Worm (Caenorhabditis elegans) whole organism, L1 larva: ENCODE measurements around the gene thn-1.

Source experiments
- C04F5.9 ChIP-seq: sonication (generic microtip); optimal IDR thresholded peaks from 2 replicates; lab custom pipeline; 2016; ENCODE audit warnings: missing genetic modification characterization, missing compliant biosample characterization
- C16A3.4 ChIP-seq: fragments of 150-350 bp; optimal IDR thresholded peaks from 2 replicates; lab custom pipeline; 2014; ENCODE audit warnings: missing biosample characterization, missing genetic modification characterization
- F16B12.6 ChIP-seq: fragments of 150-350 bp; optimal IDR thresholded peaks from 2 replicates; lab custom pipeline; 2014; ENCODE audit warnings: missing biosample characterization, missing genetic modification characterization
- aha-1 ChIP-seq: fragments of 150-350 bp; optimal IDR thresholded peaks from 2 replicates; lab custom pipeline; 2014; ENCODE audit warnings: missing biosample characterization, missing genetic modification characterization
- ama-1 ChIP-seq: fragments of 150-350 bp; optimal IDR thresholded peaks from 2 replicates; lab custom pipeline; 2014
- dsc-1 ChIP-seq: sonication (generic microtip); optimal IDR thresholded peaks from 2 replicates; lab custom pipeline; 2016; ENCODE audit warnings: mild to moderate bottlenecking, missing genetic modification characterization, missing compliant biosample characterization
- efl-1 ChIP-seq, 4 experiments: fragments of 150-350 bp; optimal IDR thresholded peaks in 3 of 4; peaks in 1 of 4; 1 replicate in 1 of 4; 2 replicates in 3 of 4; lab custom pipeline; 2014; ENCODE audit warnings: missing biosample characterization in 2 of 4, missing genetic modification characterization in 2 of 4, missing genetic modification reagents in 2 of 4
- egl-27 ChIP-seq, 2 experiments: fragments of 150-350 bp in 1 of 2; sonication (generic microtip); optimal IDR thresholded peaks; 3 replicates each; lab custom pipeline; 2017 to 2018; ENCODE audit warnings: missing biosample characterization in 2 of 2, missing genetic modification characterization in 2 of 2, missing genetic modification reagents in 2 of 2
- elt-2 ChIP-seq: sonication (generic microtip); optimal IDR thresholded peaks from 2 replicates; lab custom pipeline; 2016; ENCODE audit warnings: missing genetic modification characterization, mild to moderate bottlenecking, inconsistent platforms, missing compliant biosample characterization, missing genetic modification reagents
- elt-3 ChIP-seq, 6 experiments: fragments of 150-350 bp in 1 of 6; sonication (generic microtip); optimal IDR thresholded peaks; 2 replicates each; lab custom pipeline; 2017 to 2018; ENCODE audit warnings: missing biosample characterization in 6 of 6, missing genetic modification characterization in 6 of 6, inconsistent platforms in 1 of 6
- fkh-10 ChIP-seq: sonication (generic microtip); optimal IDR thresholded peaks from 2 replicates; lab custom pipeline; 2017; ENCODE audit warnings: missing biosample characterization, missing genetic modification reagents, missing genetic modification characterization
- fkh-4 ChIP-seq: sonication (generic microtip); optimal IDR thresholded peaks from 2 replicates; lab custom pipeline; 2016; ENCODE audit warnings: missing compliant biosample characterization, missing genetic modification characterization, borderline replicate concordance
- fkh-8 ChIP-seq: sonication (generic microtip); optimal IDR thresholded peaks from 2 replicates; lab custom pipeline; 2016; ENCODE audit warnings: mild to moderate bottlenecking, missing genetic modification characterization, missing compliant biosample characterization
- grh-1 ChIP-seq: fragments of 200-800 bp; sonication (Bioruptor generic); IDR thresholded peaks from 2 replicates; pipeline ENCODE4 v1.3.6; 2022; ENCODE audit warnings: missing genetic modification reagents, missing genetic modification characterization, missing compliant biosample characterization
- hlh-17 ChIP-seq: fragments of 200-800 bp; sonication (Bioruptor generic); optimal IDR thresholded peaks from 2 replicates; lab custom pipeline; 2018; ENCODE audit warnings: missing genetic modification characterization, mild to moderate bottlenecking, missing compliant biosample characterization, moderate library complexity, borderline replicate concordance
- irx-1 ChIP-seq: sonication (generic microtip); optimal IDR thresholded peaks from 2 replicates; lab custom pipeline; 2016; ENCODE audit warnings: missing genetic modification characterization, missing compliant biosample characterization
- isw-1 ChIP-seq: fragments of 200-800 bp; sonication (Bioruptor generic); IDR thresholded peaks from 2 replicates; pipeline ENCODE4 v1.3.6; 2022; ENCODE audit warnings: missing genetic modification characterization, missing compliant biosample characterization
- lin-14 ChIP-seq: fragments of 200-800 bp; sonication (Bioruptor generic); optimal IDR thresholded peaks from 2 replicates; lab custom pipeline; 2018; ENCODE audit warnings: mild to moderate bottlenecking, missing genetic modification characterization, moderate library complexity, missing compliant biosample characterization
- lin-15B ChIP-seq: fragments of 150-350 bp; sonication (generic microtip); optimal IDR thresholded peaks from 3 replicates; lab custom pipeline; 2014; ENCODE audit warnings: missing biosample characterization, missing genetic modification characterization
- lin-35 ChIP-seq, 2 experiments: fragments of 150-350 bp; optimal IDR thresholded peaks; 2 replicates each; lab custom pipeline; 2014; ENCODE audit warnings: missing biosample characterization in 2 of 2, missing genetic modification characterization in 2 of 2, missing genetic modification reagents in 2 of 2
- lin-39 ChIP-seq: fragments of 150-350 bp; optimal IDR thresholded peaks from 2 replicates; lab custom pipeline; 2014; ENCODE audit warnings: missing biosample characterization, missing genetic modification reagents, missing genetic modification characterization
- lsy-2 ChIP-seq, 2 experiments: fragments of 150-350 bp; optimal IDR thresholded peaks; 2 replicates each; lab custom pipeline; 2014; ENCODE audit warnings: missing biosample characterization in 2 of 2, missing genetic modification characterization in 2 of 2
- mep-1 ChIP-seq: fragments of 150-350 bp; optimal IDR thresholded peaks from 2 replicates; lab custom pipeline; 2014; ENCODE audit warnings: missing biosample characterization, missing genetic modification characterization
- nhr-12 ChIP-seq: sonication (generic microtip); optimal IDR thresholded peaks from 2 replicates; lab custom pipeline; 2017; ENCODE audit warnings: missing biosample characterization, missing genetic modification characterization
- nhr-28 ChIP-seq: fragments of 150-350 bp; optimal IDR thresholded peaks from 2 replicates; lab custom pipeline; 2014; ENCODE audit warnings: missing biosample characterization, missing genetic modification characterization
- nhr-84 ChIP-seq: sonication (generic microtip); optimal IDR thresholded peaks from 2 replicates; lab custom pipeline; 2017; ENCODE audit warnings: missing biosample characterization, missing genetic modification characterization
- pag-3 ChIP-seq: sonication (generic microtip); optimal IDR thresholded peaks from 2 replicates; lab custom pipeline; 2017; ENCODE audit warnings: missing genetic modification characterization, mild to moderate bottlenecking, missing compliant biosample characterization, antibody characterized with exemption, borderline replicate concordance; ENCODE audit not compliant: insufficient read depth
- snu-23 ChIP-seq: sonication (generic microtip); optimal IDR thresholded peaks from 2 replicates; lab custom pipeline; 2016; ENCODE audit warnings: missing genetic modification characterization, missing compliant biosample characterization
- sup-37 ChIP-seq: fragments of 200-800 bp; sonication (Bioruptor generic); optimal IDR thresholded peaks from 2 replicates; lab custom pipeline; 2018; ENCODE audit warnings: mild to moderate bottlenecking, missing genetic modification characterization, missing compliant biosample characterization
- swsn-7 ChIP-seq: sonication (generic microtip); optimal IDR thresholded peaks from 2 replicates; lab custom pipeline; 2016; ENCODE audit warnings: missing genetic modification characterization, missing compliant biosample characterization
- tbx-2 ChIP-seq: sonication (generic microtip); optimal IDR thresholded peaks from 2 replicates; lab custom pipeline; 2016; ENCODE audit warnings: missing genetic modification characterization, missing compliant biosample characterization
- unc-86 ChIP-seq: sonication (generic microtip); optimal IDR thresholded peaks from 2 replicates; lab custom pipeline; 2016; ENCODE audit warnings: missing genetic modification characterization, missing compliant biosample characterization
- unc-98 ChIP-seq: fragments of 200-800 bp; sonication (Bioruptor generic); IDR thresholded peaks from 2 replicates; pipeline ENCODE4 v1.3.6; 2022; ENCODE audit warnings: missing genetic modification characterization, missing compliant biosample characterization
- xbp-1 ChIP-seq: sonication (generic microtip); optimal IDR thresholded peaks from 2 replicates; lab custom pipeline; 2016; ENCODE audit warnings: missing genetic modification characterization, missing compliant biosample characterization

Gene thn-1

ce11 chrIV:12417536-12418195 is 37.8 kb downstream of the thn-1 start, which contains the start of gene F08G5.3 (continued):
- TF ChIP-seq xbp-1, result peak; percentile 24
- peak; percentile 25 to 69 for TF ChIP-seq lin-35 (GFP tag; optimal IDR thresholded peaks at IDR 0.05; lab: Kevin White, UChicago)
- no peak for TF ChIP-seq lin-39 (tag; lab: Kevin White, UChicago)
- TF ChIP-seq dsc-1 (tag; lab: Kevin White, UChicago), result peak; percentile 56
- TF ChIP-seq tbx-2 (tag; lab: Kevin White, UChicago), result peak; percentile 29
- no peak for TF ChIP-seq nhr-12 (tag; lab: Kevin White, UChicago)
- no peak for TF ChIP-seq isw-1
- peak; percentile 62 for TF ChIP-seq lin-14 (GFP tag; lab: Kevin White, UChicago)
- no peak for TF ChIP-seq fkh-4
- TF ChIP-seq lsy-2 (tag; optimal IDR thresholded peaks at IDR 0.05; lab: Kevin White, UChicago), result peak; percentile 30 to 62
- no peak for TF ChIP-seq pag-3 (tag; lab: Kevin White, UChicago)
- TF ChIP-seq snu-23 (GFP tag; lab: Kevin White, UChicago), result peak; percentile 62
- no peak for TF ChIP-seq F16B12.6 (tag; lab: Kevin White, UChicago)
- TF ChIP-seq nhr-84, result no peak
- TF ChIP-seq efl-1 (optimal IDR thresholded peaks at IDR 0.05; lab: Kevin White, UChicago), result peak in 1 of 2 experiments; percentile 43
- TF ChIP-seq efl-1 (GFP tag; optimal IDR thresholded peaks at IDR 0.05 in 1 of 2; lab: Kevin White, UChicago), result peak; percentile 17 to 92
- TF ChIP-seq unc-86 (tag; lab: Kevin White, UChicago), result no peak
- TF ChIP-seq hlh-17 (GFP tag; lab: Kevin White, UChicago), result no peak
- TF ChIP-seq elt-3 (tag; optimal IDR thresholded peaks at IDR 0.05; lab: Kevin White, UChicago), result peak in 1 of 6 experiments; percentile 43
- TF ChIP-seq C04F5.9 (tag; lab: Kevin White, UChicago), result no peak

DNA sequence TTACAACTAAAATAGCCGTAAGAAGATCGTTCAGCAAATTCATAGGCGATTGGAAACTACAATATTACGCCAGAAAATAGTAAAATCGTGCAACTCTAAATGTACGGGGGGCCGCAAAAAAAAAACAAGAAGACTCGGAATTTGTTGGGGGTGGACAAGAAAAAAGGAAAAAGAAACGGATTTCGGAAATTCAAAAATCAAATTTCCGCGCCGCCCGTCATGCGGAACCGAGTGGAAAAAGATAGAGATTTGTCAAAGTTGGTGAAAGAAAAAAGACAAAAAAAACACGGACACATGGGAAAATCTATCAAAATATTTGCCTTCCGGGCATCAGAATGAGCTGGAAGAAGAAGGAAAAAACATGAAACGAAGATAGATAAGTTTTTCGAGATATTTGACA is 39.4 kb downstream of the thn-1 start:
- TF ChIP-seq pag-3 (tag; lab: Kevin White, UChicago) (no peak), lin-15B (no peak), lin-14 (GFP tag; lab: Kevin White, UChicago) (peak; percentile 74), xbp-1 (no peak), sup-37 (GFP tag; lab: Kevin White, UChicago) (no peak), nhr-28 (tag; lab: Kevin White, UChicago) (no peak), unc-98 (GFP tag; lab: Robert Waterston, UW) (no peak), mep-1 (no peak), swsn-7 (tag; lab: Kevin White, UChicago) (no peak), grh-1 (GFP tag; lab: Robert Waterston, UW) (no peak), aha-1 (no peak), fkh-8 (tag; lab: Kevin White, UChicago) (no peak), fkh-10 (GFP tag; lab: Kevin White, UChicago) (peak; percentile 74), ama-1 (lab: Kevin White, UChicago) (no peak), hlh-17 (GFP tag; lab: Kevin White, UChicago) (no peak)
- TF ChIP-seq, all 84 proteins: peak for 2

- TF ChIP-seq C16A3.4 (tag; lab: Kevin White, UChicago), result no peak
- TF ChIP-seq irx-1 (tag; lab: Kevin White, UChicago), result no peak
- no peak for TF ChIP-seq snu-23 (GFP tag; lab: Kevin White, UChicago)
- TF ChIP-seq efl-1 (optimal IDR thresholded peaks at IDR 0.05; lab: Kevin White, UChicago), result no peak
- peak in 1 of 2 experiments; percentile 90 for TF ChIP-seq efl-1 (GFP tag; optimal IDR thresholded peaks at IDR 0.05 in 1 of 2; lab: Kevin White, UChicago)
- peak; percentile 85 for TF ChIP-seq elt-2 (tag; lab: Kevin White, UChicago)
- TF ChIP-seq egl-27 (tag; optimal IDR thresholded peaks at IDR 0.05; lab: Kevin White, UChicago), result no peak
- TF ChIP-seq lin-35 (GFP tag; optimal IDR thresholded peaks at IDR 0.05; lab: Kevin White, UChicago), result no peak
- TF ChIP-seq lin-14 (GFP tag; lab: Kevin White, UChicago), result peak; percentile 38
Observed at ce11 chrIV:12420455-12420854, 40.6 kb downstream of the thn-1 start, which contains the start of gene ugt-65. Gene ugt-65 (plus strand): TSS chrIV:12420683.
